Fruit fly (Drosophila melanogaster) whole organism, embryonic: ENCODE data around the gene Nagk.

Experiments
- Blimp-1 ChIP-seq: fragments of 200-800 bp; sonication (Bioruptor generic); optimal IDR thresholded peaks from 3 replicates; lab custom pipeline; 2018; ENCODE audit warnings: missing biosample characterization, missing genetic modification characterization, mild to moderate bottlenecking, moderate library complexity, missing genetic modification reagents
- CG10366 ChIP-seq: fragments of 200-800 bp; sonication (Bioruptor generic); IDR thresholded peaks from 2 replicates; pipeline ENCODE4 v1.3.6; 2022; ENCODE audit warnings: missing biosample characterization, missing genetic modification characterization
- CG10959 ChIP-seq: fragments of 200-800 bp; sonication (Bioruptor generic); IDR thresholded peaks from 2 replicates; pipeline ENCODE4 v1.3.6; 2022; ENCODE audit warnings: missing biosample characterization, missing genetic modification characterization
- CG11093 ChIP-seq: fragments of 200-800 bp; sonication (Bioruptor generic); IDR thresholded peaks from 3 replicates; pipeline ENCODE4 v1.3.6; 2022; ENCODE audit warnings: missing biosample characterization, missing genetic modification characterization
- CG11456 ChIP-seq: fragments of 200-800 bp; sonication (Bioruptor generic); IDR thresholded peaks from 3 replicates; pipeline ENCODE4 v1.3.6; 2022; ENCODE audit warnings: missing biosample characterization, missing genetic modification characterization
- CG14441 ChIP-seq: fragments of 200-800 bp; sonication (Bioruptor generic); IDR thresholded peaks from 2 replicates; pipeline ENCODE4 v1.3.6; 2022; ENCODE audit warnings: missing biosample characterization, missing genetic modification characterization
- CG14667 ChIP-seq: fragments of 200-800 bp; sonication (Bioruptor generic); IDR thresholded peaks from 2 replicates; pipeline ENCODE4 v1.3.6; 2022; ENCODE audit warnings: missing biosample characterization, missing genetic modification characterization
- CG16813 ChIP-seq: fragments of 200-800 bp; sonication (Bioruptor generic); IDR thresholded peaks from 3 replicates; pipeline ENCODE4 v1.3.6; 2022; ENCODE audit warnings: missing biosample characterization, missing genetic modification characterization; ENCODE audit not compliant: partially characterized antibody
- CG2116 ChIP-seq: fragments of 200-800 bp; sonication (Bioruptor generic); optimal IDR thresholded peaks from 3 replicates; lab custom pipeline; 2018; ENCODE audit warnings: missing biosample characterization, mild to moderate bottlenecking, missing genetic modification characterization
- CG31224 ChIP-seq: fragments of 200-800 bp; sonication (Bioruptor generic); IDR thresholded peaks from 2 replicates; pipeline ENCODE4 v1.3.6; 2022; ENCODE audit warnings: missing biosample characterization, missing genetic modification characterization
- CG32532 ChIP-seq: fragments of 200-800 bp; sonication (Bioruptor generic); IDR thresholded peaks from 2 replicates; pipeline ENCODE4 v1.3.6; 2022; ENCODE audit warnings: missing biosample characterization, missing genetic modification characterization
- CG34422 ChIP-seq: fragments of 200-800 bp; sonication (Bioruptor generic); IDR thresholded peaks from 3 replicates; pipeline ENCODE4 v1.3.6; 2022; ENCODE audit warnings: missing biosample characterization, missing genetic modification characterization
- CG5180 ChIP-seq: fragments of 200-800 bp; sonication (Bioruptor generic); optimal IDR thresholded peaks from 3 replicates; lab custom pipeline; 2017; ENCODE audit warnings: missing biosample characterization, missing genetic modification characterization, mild to moderate bottlenecking, moderate library complexity, missing genetic modification reagents
- Drgx ChIP-seq: fragments of 200-800 bp; sonication (Bioruptor generic); IDR thresholded peaks from 2 replicates; pipeline ENCODE4 v1.3.6; 2022; ENCODE audit warnings: missing biosample characterization, missing genetic modification characterization
- E2f2 ChIP-seq: fragments of 200-800 bp; sonication (Bioruptor generic); IDR thresholded peaks from 2 replicates; pipeline ENCODE4 v1.3.6; 2022; ENCODE audit warnings: missing biosample characterization, missing genetic modification characterization
- ERR ChIP-seq: fragments of 200-800 bp; sonication (Bioruptor generic); optimal IDR thresholded peaks from 2 replicates; lab custom pipeline; 2016; ENCODE audit warnings: missing biosample characterization, missing genetic modification characterization
- Gug ChIP-seq: fragments of 200-800 bp; sonication (Bioruptor generic); IDR thresholded peaks from 4 replicates; pipeline ENCODE4 v1.3.6; 2022; ENCODE audit warnings: missing biosample characterization, missing genetic modification characterization
- H2.0 ChIP-seq: fragments of 200-800 bp; sonication (Bioruptor generic); IDR thresholded peaks from 2 replicates; pipeline ENCODE4 v1.3.6; 2022; ENCODE audit warnings: missing biosample characterization, missing genetic modification characterization
- HLH3B ChIP-seq: fragments of 200-800 bp; sonication (Bioruptor generic); IDR thresholded peaks from 2 replicates; pipeline ENCODE4 v1.3.6; 2022; ENCODE audit warnings: missing biosample characterization, missing genetic modification characterization
- Hmr ChIP-seq: fragments of 200-800 bp; sonication (Bioruptor generic); optimal IDR thresholded peaks from 3 replicates; lab custom pipeline; 2017; ENCODE audit warnings: mild to moderate bottlenecking, missing biosample characterization, missing genetic modification reagents, missing genetic modification characterization
- Hr39 ChIP-seq: fragments of >200 bp; optimal IDR thresholded peaks from 2 replicates; lab custom pipeline; 2017
- Med ChIP-seq: fragments of 200-800 bp; sonication (Bioruptor generic); peaks from one replicate; lab custom pipeline; 2016; ENCODE audit warnings: missing biosample characterization, missing genetic modification characterization, mild to moderate bottlenecking, inconsistent platforms, moderate library complexity
- Meics ChIP-seq: fragments of 200-800 bp; sonication (Bioruptor generic); optimal IDR thresholded peaks from 2 replicates; lab custom pipeline; 2017; ENCODE audit warnings: missing biosample characterization, mild to moderate bottlenecking, missing genetic modification characterization
- Pdp1 ChIP-seq, 2 experiments: fragments of 200-800 bp; sonication (Bioruptor generic); optimal IDR thresholded peaks; 3 replicates each; lab custom pipeline; 2016; ENCODE audit warnings: missing biosample characterization in 2 of 2, missing genetic modification characterization in 2 of 2, mild to moderate bottlenecking in 1 of 2, moderate library complexity in 1 of 2
- Ptx1 ChIP-seq: fragments of 200-800 bp; sonication (Bioruptor generic); IDR thresholded peaks from 2 replicates; pipeline ENCODE4 v1.3.6; 2022; ENCODE audit warnings: missing biosample characterization, missing genetic modification characterization
- Rfx ChIP-seq: fragments of 200-800 bp; sonication (Bioruptor generic); IDR thresholded peaks from 2 replicates; pipeline ENCODE4 v1.3.6; 2022; ENCODE audit warnings: missing biosample characterization, missing genetic modification characterization
- Scr ChIP-seq: fragments of 200-800 bp; sonication (Bioruptor generic); IDR thresholded peaks from 2 replicates; pipeline ENCODE4 v1.3.6; 2022; ENCODE audit warnings: missing biosample characterization, missing genetic modification characterization; ENCODE audit not compliant: partially characterized antibody
- Sry-β ChIP-seq: fragments of 200-800 bp; sonication (Bioruptor generic); optimal IDR thresholded peaks from 2 replicates; lab custom pipeline; 2018; ENCODE audit warnings: missing biosample characterization, mild to moderate bottlenecking, missing genetic modification characterization, moderate library complexity
- Trl ChIP-seq, 3 experiments: fragments of >200 bp in 2 of 3; fragments of 200-800 bp in 1 of 3; sonication (Bioruptor generic) in 1 of 3; optimal IDR thresholded peaks; 2 replicates in 1 of 3; 3 replicates in 2 of 3; lab custom pipeline; 2016 to 2017; ENCODE audit warnings: missing biosample characterization in 1 of 3, missing genetic modification characterization in 1 of 3
- Xrp1 ChIP-seq: fragments of 200-800 bp; sonication (Bioruptor generic); IDR thresholded peaks from 2 replicates; pipeline ENCODE4 v1.3.6; 2022; ENCODE audit warnings: missing biosample characterization, missing genetic modification characterization
- al ChIP-seq: fragments of 200-800 bp; sonication (Bioruptor generic); IDR thresholded peaks from 2 replicates; pipeline ENCODE4 v1.3.6; 2022; ENCODE audit warnings: missing biosample characterization, missing genetic modification characterization
- ara ChIP-seq: fragments of 200-800 bp; sonication (Bioruptor generic); IDR thresholded peaks from 2 replicates; pipeline ENCODE4 v1.3.6; 2022; ENCODE audit warnings: missing biosample characterization, missing genetic modification characterization
- chm ChIP-seq: fragments of 200-800 bp; sonication (Bioruptor generic); IDR thresholded peaks from 2 replicates; pipeline ENCODE4 v1.3.6; 2022; ENCODE audit warnings: missing biosample characterization, missing genetic modification characterization
- dimm ChIP-seq: fragments of 200-800 bp; sonication (Bioruptor generic); IDR thresholded peaks from 2 replicates; pipeline ENCODE4 v1.3.6; 2022; ENCODE audit warnings: missing biosample characterization, missing genetic modification characterization
- dmrt99B ChIP-seq: fragments of 200-800 bp; sonication (Bioruptor generic); optimal IDR thresholded peaks from 2 replicates; lab custom pipeline; 2018; ENCODE audit warnings: missing biosample characterization, mild to moderate bottlenecking, missing genetic modification characterization, moderate library complexity
- dysf ChIP-seq: fragments of 200-800 bp; sonication (Bioruptor generic); IDR thresholded peaks from 3 replicates; pipeline ENCODE4 v1.3.6; 2022; ENCODE audit warnings: missing biosample characterization, missing genetic modification characterization
- grau ChIP-seq: fragments of 200-800 bp; optimal IDR thresholded peaks from 3 replicates; lab custom pipeline; 2019; ENCODE audit warnings: missing biosample characterization, mild to moderate bottlenecking, missing genetic modification characterization, moderate library complexity
- insv ChIP-seq, 2 experiments: fragments of 200-800 bp; sonication (Bioruptor generic); optimal IDR thresholded peaks; 3 replicates each; lab custom pipeline; 2016 to 2018; ENCODE audit warnings: missing biosample characterization in 2 of 2, missing genetic modification characterization in 2 of 2
- pan ChIP-seq, 4 experiments: fragments of >200 bp in 3 of 4; fragments of 200-800 bp in 1 of 4; sonication (Bioruptor generic) in 1 of 4; optimal IDR thresholded peaks in 3 of 4; IDR thresholded peaks in 1 of 4; 2 replicates each; pipeline versions ENCODE4 v1.3.6 to Lab custom; 2017 to 2022; ENCODE audit warnings: missing biosample characterization in 2 of 4, missing genetic modification characterization in 2 of 4, mixed read lengths in 1 of 4
- pzg ChIP-seq: fragments of 200-800 bp; sonication (Bioruptor generic); optimal IDR thresholded peaks from 3 replicates; lab custom pipeline; 2018; ENCODE audit warnings: missing biosample characterization, mild to moderate bottlenecking, missing genetic modification characterization, moderate library complexity
- row ChIP-seq: fragments of 200-800 bp; sonication (Bioruptor generic); IDR thresholded peaks from 3 replicates; pipeline ENCODE4 v1.3.6; 2022; ENCODE audit warnings: missing biosample characterization, missing genetic modification characterization
- sens ChIP-seq: fragments of 200-800 bp; sonication (Bioruptor generic); peaks from one replicate; lab custom pipeline; 2016; ENCODE audit warnings: missing biosample characterization, missing genetic modification characterization
- slbo ChIP-seq: fragments of 200-800 bp; sonication (Bioruptor generic); IDR thresholded peaks from 2 replicates; pipeline ENCODE4 v1.3.6; 2022; ENCODE audit warnings: missing biosample characterization, missing genetic modification characterization
- stc ChIP-seq: fragments of 200-800 bp; sonication (Bioruptor generic); IDR thresholded peaks from 2 replicates; pipeline ENCODE4 v1.3.6; 2022; ENCODE audit warnings: missing biosample characterization, missing genetic modification characterization
- tgo ChIP-seq: fragments of 200-800 bp; sonication (Bioruptor generic); IDR thresholded peaks from 3 replicates; pipeline ENCODE4 v1.3.6; 2022; ENCODE audit warnings: missing biosample characterization, missing genetic modification characterization

Gene Nagk

DNA sequence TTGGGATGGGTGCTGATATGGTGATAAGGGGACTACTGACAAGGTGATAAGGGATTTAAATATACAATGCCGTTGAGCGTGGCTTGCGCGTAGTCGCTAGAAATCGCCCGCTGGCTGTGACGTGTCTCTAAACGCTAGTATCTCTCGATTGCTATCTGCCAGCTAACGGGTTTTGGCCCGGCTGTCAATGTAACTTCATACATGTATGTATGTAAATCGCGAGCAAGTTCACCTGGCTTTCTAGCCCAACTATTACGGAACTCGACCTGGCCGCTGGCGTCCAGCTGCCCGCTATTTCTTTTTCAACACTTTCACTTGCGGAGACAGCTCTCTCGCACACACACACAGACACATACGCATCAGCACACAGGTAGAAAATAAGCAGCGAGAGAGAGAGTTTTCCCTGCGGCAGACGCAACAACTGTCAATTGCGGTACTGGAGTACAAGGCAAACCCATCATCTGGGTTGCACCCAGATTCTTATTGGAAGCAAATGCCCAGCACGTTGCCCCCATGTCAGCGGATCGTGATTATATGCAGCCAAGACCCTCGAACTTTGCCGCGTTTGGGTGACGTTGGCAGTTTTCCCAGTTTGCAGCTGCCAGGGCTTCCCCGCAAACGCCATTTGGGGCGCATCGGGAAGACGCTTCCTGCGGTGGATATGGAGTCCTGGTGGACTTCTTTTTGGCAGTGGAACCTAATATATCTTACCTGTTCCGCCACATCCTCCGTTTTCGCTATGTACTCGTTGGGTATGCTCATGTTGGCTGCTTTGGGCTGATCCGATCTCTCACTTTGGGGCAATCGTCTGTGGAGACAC lies 2.4 kb upstream of the Nagk start (continued):
- peak; percentile 44 for TF ChIP-seq CG5180

DNA sequence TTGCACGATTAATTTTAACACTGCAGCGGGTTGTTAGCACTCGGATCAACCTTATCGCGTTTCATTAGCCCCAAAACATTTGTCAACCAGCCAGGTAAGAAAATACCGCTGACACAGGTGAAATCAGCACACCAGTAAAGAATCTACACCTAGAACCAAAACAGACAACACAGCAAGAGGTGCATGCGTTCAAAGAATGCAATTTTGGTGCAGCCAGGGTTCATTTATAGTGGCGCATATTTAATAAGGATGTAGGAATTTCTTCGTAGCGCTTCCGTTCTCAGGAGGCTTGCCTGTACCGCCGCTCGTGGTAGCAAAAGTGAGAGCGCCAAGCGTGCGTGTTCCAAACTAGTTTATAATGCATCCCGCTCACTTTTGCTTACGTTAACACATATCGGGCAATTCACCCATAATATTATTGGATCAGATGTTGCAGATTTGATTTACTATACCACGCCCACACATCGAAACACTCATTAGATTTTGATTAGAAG lies 577 bp downstream of the Nagk start:
- TF ChIP-seq CG14667 (GFP tag; lab: Robert Waterston, UW) (peak; percentile 34; the same call in 1 of the 2 replicates), CG14441 (GFP tag; lab: Robert Waterston, UW) (peak; percentile 15; the same call in 1 of the 2 replicates), Xrp1 (GFP tag; lab: Robert Waterston, UW) (0 out of 2 replicates have a peak, but pooled peaks have one; percentile 32), Hmr (GFP tag; lab: Kevin White, UChicago) (no peak), Ptx1 (GFP tag; lab: Robert Waterston, UW) (0 out of 2 replicates have a peak, but pooled peaks have one; percentile 6), row (GFP tag; lab: Robert Waterston, UW) (peak; percentile 12; the same call in 1 of the 3 replicates), Gug (GFP tag; lab: Robert Waterston, UW) (peak; percentile 9; the same call in 2 of the 4 replicates), CG11093 (0 out of 3 replicates have a peak, but pooled peaks have one; percentile 9), HLH3B (GFP tag; lab: Robert Waterston, UW) (0 out of 2 replicates have a peak, but pooled peaks have one; percentile 22), CG10366 (GFP tag; lab: Robert Waterston, UW) (0 out of 2 replicates have a peak, but pooled peaks have one; percentile 25), Sry-β (GFP tag; lab: Kevin White, UChicago) (no peak), stc (GFP tag; lab: Robert Waterston, UW) (peak; percentile 4; the same call in 1 of the 2 replicates), Drgx (GFP tag; lab: Robert Waterston, UW) (peak; percentile 64), Trl (optimal IDR thresholded peaks at IDR 0.05; lab: Kevin White, UChicago) (peak in 1 of 2 experiments; percentile 27), Trl (GFP tag; optimal IDR thresholded peaks at IDR 0.05; lab: Kevin White, UChicago) (no peak), pzg (GFP tag; lab: Kevin White, UChicago) (no peak), Scr (GFP tag; lab: Robert Waterston, UW) (peak; percentile 16; the same call in 1 of the 2 replicates), H2.0 (peak; percentile 7; the same call in 1 of the 2 replicates), CG2116 (GFP tag; lab: Kevin White, UChicago) (no peak), ara (GFP tag; lab: Robert Waterston, UW) (peak; percentile 22; the same call in 1 of the 2 replicates), CG11456 (peak; percentile 56; the same call in 2 of the 3 replicates), Rfx (GFP tag; lab: Robert Waterston, UW) (peak; percentile 25; the same call in 1 of the 2 replicates), CG31224 (peak; percentile 16; the same call in 1 of the 2 replicates), Med (peak; percentile 40), Hr39 (lab: Kevin White, UChicago) (no peak), slbo (GFP tag; lab: Robert Waterston, UW) (peak; percentile 42; the same call in 1 of the 2 replicates), dmrt99B (tag; lab: Kevin White, UChicago) (no peak), CG32532 (GFP tag; lab: Robert Waterston, UW) (peak; percentile 18; the same call in 1 of the 2 replicates), pan (optimal IDR thresholded peaks at IDR 0.05; lab: Kevin White, UChicago) (no peak), pan (GFP tag; optimal IDR thresholded peaks at IDR 0.05 in 1 of 2, IDR thresholded peaks at IDR 0.05 in 1 of 2) (peak in 1 of 2 experiments; percentile 34), grau (tag; lab: Kevin White, UChicago) (peak; percentile 93), al (GFP tag; lab: Robert Waterston, UW) (0 out of 2 replicates have a peak, but pooled peaks have one; percentile 7), CG16813 (GFP tag; lab: Robert Waterston, UW) (0 out of 3 replicates have a peak, but pooled peaks have one; percentile 21), Pdp1 (GFP tag; optimal IDR thresholded peaks at IDR 0.05; lab: Kevin White, UChicago) (peak in 1 of 2 experiments; percentile 4), sens (GFP tag; lab: Kevin White, UChicago) (peak; percentile 63), Meics (GFP tag; lab: Kevin White, UChicago) (no peak), CG34422 (GFP tag; lab: Robert Waterston, UW) (peak; percentile 70; the same call in 1 of the 3 replicates), dimm (GFP tag; lab: Robert Waterston, UW) (no peak), CG10959 (0 out of 2 replicates have a peak, but pooled peaks have one; percentile 44), E2f2 (GFP tag; lab: Robert Waterston, UW) (peak; percentile 30; the same call in 1 of the 2 replicates), tgo (GFP tag; lab: Robert Waterston, UW) (peak; percentile 25; the same call in 2 of the 3 replicates), Blimp-1 (GFP tag; lab: Kevin White, UChicago) (peak; percentile 63), ERR (GFP tag; lab: Kevin White, UChicago) (no peak), dysf (GFP tag; lab: Robert Waterston, UW) (peak; percentile 33; the same call in 1 of the 3 replicates), insv (GFP tag; optimal IDR thresholded peaks at IDR 0.05; lab: Kevin White, UChicago) (no peak), chm (GFP tag; lab: Robert Waterston, UW) (peak; percentile 23; the same call in 1 of the 2 replicates)
